Fruit fly (Drosophila melanogaster) whole organism, prepupa: ENCODE results near the gene CG31897.

Experiments used
- CG10631 ChIP-seq: fragments of 200-800 bp; sonication (Bioruptor generic); optimal IDR thresholded peaks from 2 replicates; lab custom pipeline; 2016; ENCODE audit warnings: missing biosample characterization, missing genetic modification characterization
- CG10669 ChIP-seq: fragments of 200-800 bp; sonication (Bioruptor generic); optimal IDR thresholded peaks from 3 replicates; lab custom pipeline; 2018; ENCODE audit warnings: missing biosample characterization, mild to moderate bottlenecking, missing genetic modification characterization, moderate library complexity
- CG11902 ChIP-seq: fragments of 200-800 bp; sonication (Bioruptor generic); optimal IDR thresholded peaks from 3 replicates; lab custom pipeline; 2016; ENCODE audit warnings: missing biosample characterization, missing genetic modification characterization
- CG1621 ChIP-seq: fragments of 200-800 bp; sonication (Bioruptor generic); optimal IDR thresholded peaks from 3 replicates; lab custom pipeline; 2018; ENCODE audit warnings: missing biosample characterization, mild to moderate bottlenecking, missing genetic modification characterization
- CG16779 ChIP-seq: fragments of 200-800 bp; sonication (Bioruptor generic); optimal IDR thresholded peaks from 3 replicates; lab custom pipeline; 2017; ENCODE audit warnings: missing biosample characterization, mild to moderate bottlenecking, missing genetic modification characterization
- CG3032 ChIP-seq: fragments of 200-800 bp; optimal IDR thresholded peaks from 2 replicates; lab custom pipeline; 2019; ENCODE audit warnings: missing biosample characterization, mild to moderate bottlenecking, missing genetic modification characterization, moderate library complexity
- CG31627 ChIP-seq: fragments of 200-800 bp; sonication (Bioruptor generic); optimal IDR thresholded peaks from 3 replicates; lab custom pipeline; 2016; ENCODE audit warnings: missing biosample characterization, missing genetic modification characterization
- CG3919 ChIP-seq: fragments of 200-800 bp; sonication (Bioruptor generic); optimal IDR thresholded peaks from 3 replicates; lab custom pipeline; 2016; ENCODE audit warnings: missing biosample characterization, missing genetic modification characterization
- CG6163 ChIP-seq: fragments of 200-800 bp; sonication (Bioruptor generic); IDR thresholded peaks from 3 replicates; pipeline ENCODE4 v1.3.6; 2022; ENCODE audit warnings: missing biosample characterization, missing genetic modification characterization
- CG6276 ChIP-seq: fragments of 200-800 bp; sonication (Bioruptor generic); optimal IDR thresholded peaks from 2 replicates; lab custom pipeline; 2017; ENCODE audit warnings: missing biosample characterization, mild to moderate bottlenecking, missing genetic modification characterization
- CG6808 ChIP-seq: fragments of 200-800 bp; sonication (Bioruptor generic); optimal IDR thresholded peaks from 3 replicates; lab custom pipeline; 2017; ENCODE audit warnings: missing biosample characterization, missing genetic modification characterization, mild to moderate bottlenecking, moderate library complexity, missing genetic modification reagents
- CG6854 ChIP-seq: fragments of 200-800 bp; sonication (Bioruptor generic); optimal IDR thresholded peaks from 2 replicates; lab custom pipeline; 2017; ENCODE audit warnings: missing biosample characterization, mild to moderate bottlenecking, missing genetic modification characterization
- CG8119 ChIP-seq: fragments of 200-800 bp; sonication (Bioruptor generic); IDR thresholded peaks from 3 replicates; pipeline ENCODE4 v1.3.6; 2022; ENCODE audit warnings: missing biosample characterization, missing genetic modification characterization
- CG8632 ChIP-seq: fragments of 200-800 bp; sonication (Bioruptor generic); optimal IDR thresholded peaks from 3 replicates; lab custom pipeline; 2016; ENCODE audit warnings: missing biosample characterization, missing genetic modification characterization
- CG9139 ChIP-seq: fragments of 200-800 bp; sonication (Bioruptor generic); optimal IDR thresholded peaks from 3 replicates; lab custom pipeline; 2017; ENCODE audit warnings: missing biosample characterization, mild to moderate bottlenecking, missing genetic modification characterization
- Eip75B ChIP-seq: fragments of 200-800 bp; sonication (Bioruptor generic); optimal IDR thresholded peaks from 3 replicates; lab custom pipeline; 2016; ENCODE audit warnings: missing biosample characterization, missing genetic modification characterization
- Eip78C ChIP-seq: fragments of 200-800 bp; sonication (Bioruptor generic); peaks from one replicate; lab custom pipeline; 2016; ENCODE audit warnings: missing biosample characterization, missing genetic modification characterization
- Ets96B ChIP-seq: fragments of 200-800 bp; optimal IDR thresholded peaks from 2 replicates; lab custom pipeline; 2019; ENCODE audit warnings: missing biosample characterization, mild to moderate bottlenecking, missing genetic modification characterization, moderate library complexity
- Hr39 ChIP-seq: fragments of 200-800 bp; sonication (Bioruptor generic); optimal IDR thresholded peaks from 2 replicates; lab custom pipeline; 2016; ENCODE audit warnings: missing biosample characterization, missing genetic modification characterization
- Hr4 ChIP-seq: fragments of 200-800 bp; sonication (Bioruptor generic); optimal IDR thresholded peaks from 3 replicates; lab custom pipeline; 2016; ENCODE audit warnings: missing biosample characterization, missing genetic modification characterization
- Met ChIP-seq: fragments of 200-800 bp; sonication (Bioruptor generic); optimal IDR thresholded peaks from 3 replicates; lab custom pipeline; 2016; ENCODE audit warnings: missing biosample characterization, missing genetic modification characterization
- Sox102F ChIP-seq: fragments of 200-800 bp; sonication (Bioruptor generic); optimal IDR thresholded peaks from 2 replicates; lab custom pipeline; 2016; ENCODE audit warnings: missing biosample characterization, mild to moderate bottlenecking, missing genetic modification characterization
- Sox14 ChIP-seq: fragments of 200-800 bp; sonication (Bioruptor generic); optimal IDR thresholded peaks from 3 replicates; lab custom pipeline; 2016; ENCODE audit warnings: missing biosample characterization, missing genetic modification characterization
- achi ChIP-seq: fragments of 200-800 bp; sonication (Bioruptor generic); optimal IDR thresholded peaks from 3 replicates; lab custom pipeline; 2016; ENCODE audit warnings: missing biosample characterization, missing genetic modification characterization
- acj6 ChIP-seq: fragments of 200-800 bp; sonication (Bioruptor generic); optimal IDR thresholded peaks from 3 replicates; lab custom pipeline; 2016; ENCODE audit warnings: missing biosample characterization, missing genetic modification characterization
- cyc ChIP-seq: fragments of 200-800 bp; sonication (Bioruptor generic); optimal IDR thresholded peaks from 3 replicates; lab custom pipeline; 2016; ENCODE audit warnings: missing biosample characterization, missing genetic modification characterization
- dac ChIP-seq: fragments of 200-800 bp; sonication (Bioruptor generic); optimal IDR thresholded peaks from 2 replicates; lab custom pipeline; 2017; ENCODE audit warnings: missing biosample characterization, mild to moderate bottlenecking, missing genetic modification characterization
- dsx ChIP-seq: fragments of 200-800 bp; optimal IDR thresholded peaks from 3 replicates; lab custom pipeline; 2019; ENCODE audit warnings: missing biosample characterization, mild to moderate bottlenecking, missing genetic modification characterization, moderate library complexity; ENCODE audit not compliant: poor library complexity, severe bottlenecking
- eg ChIP-seq: fragments of 200-800 bp; sonication (Bioruptor generic); IDR thresholded peaks from 3 replicates; pipeline ENCODE4 v1.3.6; 2022; ENCODE audit warnings: missing biosample characterization, missing genetic modification characterization
- esn ChIP-seq: fragments of 200-800 bp; sonication (Bioruptor generic); optimal IDR thresholded peaks from 2 replicates; lab custom pipeline; 2016; ENCODE audit warnings: missing biosample characterization, mild to moderate bottlenecking, missing genetic modification characterization, moderate library complexity
- fd85E ChIP-seq: fragments of 200-800 bp; sonication (Bioruptor generic); optimal IDR thresholded peaks from 3 replicates; lab custom pipeline; 2016; ENCODE audit warnings: missing biosample characterization, missing genetic modification characterization
- fkh ChIP-seq: fragments of 200-800 bp; sonication (Bioruptor generic); optimal IDR thresholded peaks from 3 replicates; lab custom pipeline; 2017; ENCODE audit warnings: missing biosample characterization, mild to moderate bottlenecking, missing genetic modification characterization, moderate library complexity
- salr ChIP-seq, 2 experiments: fragments of 200-800 bp; sonication (Bioruptor generic); optimal IDR thresholded peaks; 3 replicates each; lab custom pipeline; 2016 to 2018; ENCODE audit warnings: missing biosample characterization in 2 of 2, missing genetic modification characterization in 2 of 2, mild to moderate bottlenecking in 1 of 2
- spab ChIP-seq: fragments of 200-800 bp; sonication (Bioruptor generic); optimal IDR thresholded peaks from 2 replicates; lab custom pipeline; 2017; ENCODE audit warnings: missing biosample characterization, mild to moderate bottlenecking, missing genetic modification characterization, missing genetic modification reagents
- ss ChIP-seq, 2 experiments: fragments of 200-800 bp; sonication (Bioruptor generic); optimal IDR thresholded peaks; 2 replicates in 1 of 2; 3 replicates in 1 of 2; lab custom pipeline; 2017 to 2018; ENCODE audit warnings: mild to moderate bottlenecking in 2 of 2, missing biosample characterization in 2 of 2, missing genetic modification characterization in 2 of 2, moderate library complexity in 1 of 2
- svp ChIP-seq: fragments of 200-800 bp; sonication (Bioruptor generic); peaks from one replicate; lab custom pipeline; 2016; ENCODE audit warnings: missing biosample characterization, missing genetic modification characterization
- topi ChIP-seq: fragments of 200-800 bp; sonication (Bioruptor generic); optimal IDR thresholded peaks from 3 replicates; lab custom pipeline; 2016; ENCODE audit warnings: missing biosample characterization, missing genetic modification characterization
- vri ChIP-seq: fragments of 200-800 bp; sonication (Bioruptor generic); optimal IDR thresholded peaks from 3 replicates; lab custom pipeline; 2016; ENCODE audit warnings: missing biosample characterization, mild to moderate bottlenecking, missing genetic modification characterization

CG31897 gene

dm6 chr2L:8420259-8420930, 21.9 kb upstream of the CG31897 start (continued):
- TF ChIP-seq dsx (GFP tag; lab: Kevin White, UChicago) (peak; percentile 72), CG10631 (peak; percentile 54), salr (GFP tag; optimal IDR thresholded peaks at IDR 0.05; lab: Kevin White, UChicago) (no peak), topi (GFP tag; lab: Kevin White, UChicago) (no peak), CG6808 (GFP tag; lab: Kevin White, UChicago) (peak; percentile 75), CG3919 (peak; percentile 9), CG6163 (GFP tag; lab: Robert Waterston, UW) (peak; percentile 72; the same call in 2 of the 3 replicates), Hr4 (GFP tag; lab: Kevin White, UChicago) (peak; percentile 35), CG16779 (no peak), Eip75B (peak; percentile 15), CG1621 (tag; lab: Kevin White, UChicago) (peak; percentile 46), vri (GFP tag; lab: Kevin White, UChicago) (no peak), spab (peak; percentile 40), eg (GFP tag; lab: Robert Waterston, UW) (peak; percentile 7; the same call in 1 of the 3 replicates), CG11902 (GFP tag; lab: Kevin White, UChicago) (no peak), Hr39 (GFP tag; lab: Kevin White, UChicago) (no peak)

- TF ChIP-seq CG6276 (GFP tag; lab: Kevin White, UChicago) (no peak), eg (GFP tag; lab: Robert Waterston, UW) (no peak), CG3032 (tag; lab: Kevin White, UChicago) (no peak), CG9139 (GFP tag; lab: Kevin White, UChicago) (no peak), CG8632 (no peak), salr (GFP tag; optimal IDR thresholded peaks at IDR 0.05; lab: Kevin White, UChicago) (no peak), CG31627 (GFP tag; lab: Kevin White, UChicago) (no peak), vri (GFP tag; lab: Kevin White, UChicago) (no peak), cyc (no peak), dac (no peak), CG6163 (GFP tag; lab: Robert Waterston, UW) (no peak), fd85E (no peak)
Observed at dm6 chr2L:8421717-8422116, 20.5 kb upstream of the CG31897 start.

- peak; percentile 46 for TF ChIP-seq dsx (GFP tag; lab: Kevin White, UChicago)
- no peak for TF ChIP-seq achi (GFP tag; lab: Kevin White, UChicago)
- peak; percentile 49 for TF ChIP-seq Eip78C
- TF ChIP-seq, all 60 proteins: peak for 2
Observed at dm6 chr2L:8423047-8423446, 19.2 kb upstream of the CG31897 start.

- peak; percentile 24 for TF ChIP-seq CG10631
- peak; percentile 7 for TF ChIP-seq CG3919
- TF ChIP-seq CG6276 (GFP tag; lab: Kevin White, UChicago) = no peak
- TF ChIP-seq fkh (GFP tag; lab: Kevin White, UChicago) = peak; percentile 23
- TF ChIP-seq CG10669 = peak; percentile 36
- no peak for TF ChIP-seq CG3032 (tag; lab: Kevin White, UChicago)
- no peak for TF ChIP-seq Eip75B
- TF ChIP-seq achi (GFP tag; lab: Kevin White, UChicago) = no peak
- no peak for TF ChIP-seq CG6854 (GFP tag; lab: Kevin White, UChicago)
- TF ChIP-seq CG6808 (GFP tag; lab: Kevin White, UChicago) = peak; percentile 58
- peak; percentile 53 for TF ChIP-seq svp (GFP tag; lab: Kevin White, UChicago)
- peak; percentile 3 for TF ChIP-seq Hr4 (GFP tag; lab: Kevin White, UChicago)
- TF ChIP-seq CG8119 (GFP tag; lab: Robert Waterston, UW) = no peak
- peak; percentile 6 for TF ChIP-seq acj6 (GFP tag; lab: Kevin White, UChicago)
- TF ChIP-seq Sox14 (GFP tag; lab: Kevin White, UChicago) = no peak
- TF ChIP-seq esn = peak; percentile 35
- peak; percentile 40 for TF ChIP-seq Met
- peak; percentile 54 for TF ChIP-seq Eip78C
- peak; percentile 57 for TF ChIP-seq Sox102F (GFP tag; lab: Kevin White, UChicago)
- peak in 1 of 2 experiments; percentile 33 for TF ChIP-seq ss (GFP tag; optimal IDR thresholded peaks at IDR 0.05; lab: Kevin White, UChicago)
- TF ChIP-seq Ets96B (tag; lab: Kevin White, UChicago) = peak; percentile 20
- no peak for TF ChIP-seq CG11902 (GFP tag; lab: Kevin White, UChicago)
Observed at dm6 chr2L:8423460-8424089, 18.7 kb upstream of the CG31897 start.
